Worm (Caenorhabditis elegans) whole organism, midembryonic: ENCODE data around the gene K01H12.4.

Experiments
- med-1 ChIP-seq: sonication (generic microtip); optimal IDR thresholded peaks from 2 replicates; lab custom pipeline; 2017; ENCODE audit warnings: missing genetic modification characterization, mild to moderate bottlenecking, missing compliant biosample characterization, antibody characterized with exemption, missing genetic modification reagents; ENCODE audit not compliant: insufficient read depth
- ztf-23 ChIP-seq: fragments of 200-800 bp; sonication (Bioruptor generic); IDR thresholded peaks from 2 replicates; pipeline ENCODE4 v1.3.6; 2022; ENCODE audit warnings: missing genetic modification reagents, missing genetic modification characterization, missing compliant biosample characterization

- TF ChIP-seq ztf-23 (GFP tag; lab: Robert Waterston, UW), result no peak
- no peak for TF ChIP-seq med-1 (GFP tag; lab: Kevin White, UChicago)
Observed at ce11 chrIV:9738194-9738593, 25.3 kb downstream of the K01H12.4 start, which contains the start of gene C28D4.10.
